Fruit fly (Drosophila melanogaster): Measurements from ENCODE around the gene Atg18a.

Gene Atg18a

DNA sequence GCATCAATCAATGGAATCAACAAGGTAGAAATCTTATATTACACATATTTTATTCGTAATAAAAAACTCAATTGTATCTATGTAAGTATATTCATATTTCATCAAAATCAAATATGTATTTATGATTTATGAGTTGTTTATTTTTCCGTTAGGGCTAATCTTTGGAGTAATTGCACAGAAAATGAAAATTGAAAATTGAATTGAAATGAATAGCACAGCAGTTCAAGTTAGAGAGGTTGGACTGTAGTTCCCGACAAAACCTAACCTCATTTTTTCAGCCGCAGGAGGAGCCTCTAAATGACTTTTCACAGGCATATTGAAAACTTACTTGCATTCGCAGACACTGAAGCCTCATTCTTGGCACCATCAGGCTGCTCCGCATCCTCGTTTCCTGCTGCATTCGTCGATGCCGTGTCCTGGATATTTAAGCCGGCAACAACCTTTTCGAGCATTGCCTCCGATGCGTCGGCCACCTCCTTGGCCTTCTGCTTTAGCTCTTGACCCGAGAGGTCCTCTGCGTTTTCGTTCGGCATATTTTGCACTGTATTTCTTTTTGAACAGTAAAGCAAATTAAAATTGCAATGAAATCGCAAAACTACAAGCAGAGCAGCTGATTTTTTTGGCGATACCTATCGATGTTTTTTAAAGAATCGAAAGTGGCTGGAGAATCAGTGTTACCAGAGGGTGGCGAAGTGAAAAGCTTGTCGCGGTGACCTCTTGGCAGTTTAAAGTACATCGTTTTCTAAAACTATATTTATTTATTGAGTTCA, 8.7 kb upstream of the Atg18a start, which contains the start of gene Nmt (continued):
- no peak for TF ChIP-seq gcm2 (GFP tag; optimal IDR thresholded peaks at IDR 0.05)
- no peak for TF ChIP-seq MTF-1 (GFP tag; optimal IDR thresholded peaks at IDR 0.05; ENCODE audit: borderline replicate concordance)
- TF ChIP-seq pho (GFP tag; optimal IDR thresholded peaks at IDR 0.05), result peak; percentile 7
- peak in 1 of 2 experiments; percentile 43 for TF ChIP-seq bsh (GFP tag; optimal IDR thresholded peaks at IDR 0.05)
- TF ChIP-seq amos (GFP tag; IDR thresholded peaks at IDR 0.05; ENCODE audit: partially characterized antibody), result peak; percentile 85
- TF ChIP-seq Ravus (GFP tag; IDR thresholded peaks at IDR 0.05), result no peak
- TF ChIP-seq dimm (GFP tag; IDR thresholded peaks at IDR 0.05), result no peak
- no peak for TF ChIP-seq gsb (GFP tag; IDR thresholded peaks at IDR 0.05)
- no peak for TF ChIP-seq Hand (GFP tag; optimal IDR thresholded peaks at IDR 0.05)
- TF ChIP-seq btn (GFP tag; optimal IDR thresholded peaks at IDR 0.05), result no peak
- TF ChIP-seq CG1603 (tag; optimal IDR thresholded peaks at IDR 0.05), result peak; percentile 33
- no peak for TF ChIP-seq Sry-β (GFP tag; optimal IDR thresholded peaks at IDR 0.05)
- TF ChIP-seq nom (GFP tag; optimal IDR thresholded peaks at IDR 0.05), result no peak
- peak; percentile 48; the same call in 1 of the 2 replicates for TF ChIP-seq Atf6 (GFP tag; IDR thresholded peaks at IDR 0.05)
- no peak for TF ChIP-seq chn (GFP tag; optimal IDR thresholded peaks at IDR 0.05)
- TF ChIP-seq Hsf (GFP tag; optimal IDR thresholded peaks at IDR 0.05), result peak; percentile 30
- TF ChIP-seq ATbp (GFP tag; optimal IDR thresholded peaks at IDR 0.05), result no peak
- TF ChIP-seq CG15269 (tag; optimal IDR thresholded peaks at IDR 0.05), result no peak
- TF ChIP-seq jigr1 (GFP tag; IDR thresholded peaks at IDR 0.05), result no peak
- TF ChIP-seq CG14667 (GFP tag; IDR thresholded peaks at IDR 0.05), result peak; percentile 36; the same call in 1 of the 2 replicates
- TF ChIP-seq CG4424 (GFP tag; optimal IDR thresholded peaks at IDR 0.05), result peak; percentile 27
- TF ChIP-seq Dip2 (GFP tag; IDR thresholded peaks at IDR 0.05), result no peak
- TF ChIP-seq CG15073 (GFP tag; optimal IDR thresholded peaks at IDR 0.05), result no peak
- no peak for TF ChIP-seq CG10321 (GFP tag; IDR thresholded peaks at IDR 0.05)
- no peak for TF ChIP-seq CG18599 (GFP tag; optimal IDR thresholded peaks at IDR 0.05)
- peak; percentile 5 for TF ChIP-seq az2 (GFP tag; optimal IDR thresholded peaks at IDR 0.05)
- TF ChIP-seq Max (GFP tag; optimal IDR thresholded peaks at IDR 0.05), result no peak
- TF ChIP-seq knrl (GFP tag; IDR thresholded peaks at IDR 0.05; ENCODE audit: partially characterized antibody), result peak; percentile 67; the same call in 2 of the 3 replicates
- no peak for TF ChIP-seq CG14965 (GFP tag; optimal IDR thresholded peaks at IDR 0.05; ENCODE audit: borderline replicate concordance)
- TF ChIP-seq dmrt99B (tag; optimal IDR thresholded peaks at IDR 0.05), result no peak
- no peak for TF ChIP-seq bowl (GFP tag; IDR thresholded peaks at IDR 0.05)
- no peak for TF ChIP-seq CG11398 (GFP tag; optimal IDR thresholded peaks at IDR 0.05)
- TF ChIP-seq repo (GFP tag; optimal IDR thresholded peaks at IDR 0.05), result no peak
- peak; percentile 71 for TF ChIP-seq sens (GFP tag)
- no peak for TF ChIP-seq shn (GFP tag; optimal IDR thresholded peaks at IDR 0.05)
- TF ChIP-seq CG7372 (GFP tag; IDR thresholded peaks at IDR 0.05), result no peak
- TF ChIP-seq CG10565 (GFP tag; optimal IDR thresholded peaks at IDR 0.05), result no peak
- no peak for TF ChIP-seq CG17186 (GFP tag; optimal IDR thresholded peaks at IDR 0.05)
- no peak for TF ChIP-seq ERR (GFP tag; optimal IDR thresholded peaks at IDR 0.05)
- no peak for TF ChIP-seq sim (GFP tag; IDR thresholded peaks at IDR 0.05)
- TF ChIP-seq CG7963 (GFP tag; IDR thresholded peaks at IDR 0.05; ENCODE audit: partially characterized antibody), result peak; percentile 72
- TF ChIP-seq vvl (GFP tag; IDR thresholded peaks at IDR 0.05), result peak; percentile 12; the same call in 1 of the 2 replicates
- no peak for TF ChIP-seq CG31388 (GFP tag; optimal IDR thresholded peaks at IDR 0.05)
- no peak for TF ChIP-seq CG9215 (GFP tag; IDR thresholded peaks at IDR 0.05)
- TF ChIP-seq peb (GFP tag; IDR thresholded peaks at IDR 0.05), result no peak
- TF ChIP-seq Elba2 (GFP tag; optimal IDR thresholded peaks at IDR 0.05), result no peak
- no peak for TF ChIP-seq bcd (GFP tag; optimal IDR thresholded peaks at IDR 0.05)
- peak; percentile 39 for TF ChIP-seq Fer3 (tag; optimal IDR thresholded peaks at IDR 0.05)
- TF ChIP-seq ind (GFP tag; optimal IDR thresholded peaks at IDR 0.05), result peak; percentile 44
- no peak for TF ChIP-seq pfk (GFP tag; optimal IDR thresholded peaks at IDR 0.05)

Data from whole organism, embryonic.